Fruit fly (Drosophila melanogaster): Measurements from ENCODE around the gene CG42526.

CG42526 gene

dm6 chr3L:9462247-9462769 is 27.1 kb upstream of the CG42526 start (continued):
- TF ChIP-seq peb (GFP tag; IDR thresholded peaks at IDR 0.05) (0 out of 2 replicates have a peak, but pooled peaks have one; percentile 38), Myb (GFP tag; optimal IDR thresholded peaks at IDR 0.05) (peak; percentile 4), lab (GFP tag; optimal IDR thresholded peaks at IDR 0.05) (peak; percentile 91), CG13775 (GFP tag; optimal IDR thresholded peaks at IDR 0.05) (peak; percentile 90), Bgb (GFP tag; IDR thresholded peaks at IDR 0.05; ENCODE audit: partially characterized antibody) (peak; percentile 36; the same call in 1 of the 2 replicates), CG6854 (GFP tag; optimal IDR thresholded peaks at IDR 0.05) (peak; percentile 92), CG7745 (tag; optimal IDR thresholded peaks at IDR 0.05) (no peak), HmgD (GFP tag; optimal IDR thresholded peaks at IDR 0.05) (no peak), Six4 (GFP tag; optimal IDR thresholded peaks at IDR 0.05) (peak; percentile 86), Side (GFP tag; optimal IDR thresholded peaks at IDR 0.05) (peak; percentile 78), CG7839 (tag; optimal IDR thresholded peaks at IDR 0.05) (peak; percentile 91), Meics (GFP tag; optimal IDR thresholded peaks at IDR 0.05) (peak; percentile 91), CG8359 (GFP tag; optimal IDR thresholded peaks at IDR 0.05; ENCODE audit: borderline replicate concordance) (peak; percentile 68), CG6765 (GFP tag; optimal IDR thresholded peaks at IDR 0.05) (peak; percentile 88), Fer3 (tag; optimal IDR thresholded peaks at IDR 0.05) (peak; percentile 89), z (GFP tag; IDR thresholded peaks at IDR 0.05) (no peak; the same call in 2 of the 3 replicates), CG2712 (tag; optimal IDR thresholded peaks at IDR 0.05) (peak; percentile 96), tx (GFP tag; optimal IDR thresholded peaks at IDR 0.05) (peak; percentile 59), Vsx1 (GFP tag; optimal IDR thresholded peaks at IDR 0.05) (peak; percentile 91), CG9876 (GFP tag; optimal IDR thresholded peaks at IDR 0.05) (no peak), esg (GFP tag; conservative IDR thresholded peaks at IDR 0.05) (peak; percentile 74), tin (GFP tag; optimal IDR thresholded peaks at IDR 0.05) (peak; percentile 86), CG10959 (GFP tag; IDR thresholded peaks at IDR 0.05) (peak; percentile 66), CG11695 (GFP tag; IDR thresholded peaks at IDR 0.05) (peak; percentile 84), ken (GFP tag; IDR thresholded peaks at IDR 0.05) (peak; percentile 43; the same call in 1 of the 3 replicates), twi (tag; optimal IDR thresholded peaks at IDR 0.05) (peak; percentile 68), CrebB (tag; optimal IDR thresholded peaks at IDR 0.05) (peak; percentile 80), CG31388 (GFP tag; optimal IDR thresholded peaks at IDR 0.05) (no peak), trh (GFP tag; optimal IDR thresholded peaks at IDR 0.05) (peak; percentile 58), Chrac-16 (GFP tag; optimal IDR thresholded peaks at IDR 0.05) (peak; percentile 65), CG4707 (GFP tag; optimal IDR thresholded peaks at IDR 0.05) (peak; percentile 47), CG33213 (GFP tag; optimal IDR thresholded peaks at IDR 0.05) (peak; percentile 49), rib (GFP tag; IDR thresholded peaks at IDR 0.05) (no peak), dan (GFP tag; IDR thresholded peaks at IDR 0.05) (no peak), toy (GFP tag; IDR thresholded peaks at IDR 0.05) (no peak), Hr78 (GFP tag; optimal IDR thresholded peaks at IDR 0.05) (peak in 1 of 2 experiments; percentile 71), knrl (GFP tag; IDR thresholded peaks at IDR 0.05; ENCODE audit: partially characterized antibody) (no peak), Ets97D (GFP tag; optimal IDR thresholded peaks at IDR 0.05) (peak; percentile 45), h (optimal IDR thresholded peaks at IDR 0.05) (no peak), CG6689 (GFP tag; IDR thresholded peaks at IDR 0.05) (peak; percentile 82), CG9932 (GFP tag; IDR thresholded peaks at IDR 0.05) (peak; percentile 45), CG32532 (GFP tag; IDR thresholded peaks at IDR 0.05) (peak; percentile 73; the same call in 1 of the 2 replicates), kay (GFP tag; optimal IDR thresholded peaks at IDR 0.05) (peak; percentile 75), CG16779 (GFP tag; IDR thresholded peaks at IDR 0.05) (no peak), gcm2 (GFP tag; optimal IDR thresholded peaks at IDR 0.05) (peak; percentile 47), CG17802 (tag; optimal IDR thresholded peaks at IDR 0.05) (peak; percentile 42), tup (GFP tag; optimal IDR thresholded peaks at IDR 0.05) (no peak), CG3163 (GFP tag; optimal IDR thresholded peaks at IDR 0.05) (peak; percentile 50), CG12104 (GFP tag; optimal IDR thresholded peaks at IDR 0.05) (peak; percentile 86), HLHmδ (GFP tag; optimal IDR thresholded peaks at IDR 0.05) (no peak), CG17359 (tag; optimal IDR thresholded peaks at IDR 0.05) (peak; percentile 93)
